Worm (Caenorhabditis elegans): Measurements from ENCODE around the gene nsy-7.

DNA sequence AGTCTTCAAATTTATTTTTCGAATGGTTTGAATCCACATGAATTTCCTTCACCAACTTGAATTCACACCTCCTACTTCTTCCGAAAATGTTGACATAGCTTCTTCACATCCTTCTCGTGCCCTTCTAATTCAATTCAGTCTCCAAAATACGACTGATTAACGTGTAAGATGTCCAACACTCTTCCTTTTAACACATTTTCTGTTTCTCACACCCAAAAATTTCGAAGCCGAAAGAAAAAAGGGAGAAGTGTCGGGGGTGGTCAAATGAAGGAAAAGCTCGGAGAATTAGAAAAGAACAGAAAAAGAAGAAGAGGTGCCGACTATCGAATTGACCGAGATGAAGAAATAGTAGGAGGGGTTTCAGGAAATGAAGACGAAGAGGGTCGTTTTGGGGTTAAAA is 33.8 kb downstream of the nsy-7 start:
- TF ChIP-seq flt-1 (GFP tag; IDR thresholded peaks at IDR 0.05) (no peak), scrt-1 (GFP tag; IDR thresholded peaks at IDR 0.05) (no peak), tbx-37 (GFP tag; conservative IDR thresholded peaks at IDR 0.05) (no peak), ama-1 (optimal IDR thresholded peaks at IDR 0.05) (no peak), B0310.2 (tag; optimal IDR thresholded peaks at IDR 0.05) (no peak), ets-7 (tag; optimal IDR thresholded peaks at IDR 0.05) (no peak), pes-1 (GFP tag; IDR thresholded peaks at IDR 0.05) (no peak), ceh-36 (tag; optimal IDR thresholded peaks at IDR 0.05) (no peak), aly-1 (tag; optimal IDR thresholded peaks at IDR 0.05) (no peak), tbx-11 (GFP tag; IDR thresholded peaks at IDR 0.05) (no peak)

All from whole organism, early embryonic.